Fruit fly (Drosophila melanogaster) whole organism: ENCODE results near the gene CG7607.

Experiments
- CG8478 ChIP-seq: fragments of >200 bp; optimal IDR thresholded peaks from 2 replicates; lab custom pipeline; 2018; ENCODE audit warnings: inconsistent platforms
- Dll ChIP-seq: fragments of >200 bp; optimal IDR thresholded peaks from 2 replicates; lab custom pipeline; 2017
- EcR ChIP-seq, 2 experiments: fragments of >200 bp; optimal IDR thresholded peaks; 2 replicates each; lab custom pipeline; 2017; ENCODE audit warnings: missing biosample characterization in 2 of 2, missing genetic modification characterization in 2 of 2, missing genetic modification reagents in 2 of 2
- pan ChIP-seq: fragments of >200 bp; optimal IDR thresholded peaks from 2 replicates; lab custom pipeline; 2017
- psq ChIP-seq: fragments of >200 bp; optimal IDR thresholded peaks from 2 replicates; lab custom pipeline; 2017
- usp ChIP-seq: fragments of >200 bp; optimal IDR thresholded peaks from 2 replicates; lab custom pipeline; 2017; ENCODE audit warnings: missing biosample characterization, missing genetic modification characterization, mixed read lengths

DNA sequence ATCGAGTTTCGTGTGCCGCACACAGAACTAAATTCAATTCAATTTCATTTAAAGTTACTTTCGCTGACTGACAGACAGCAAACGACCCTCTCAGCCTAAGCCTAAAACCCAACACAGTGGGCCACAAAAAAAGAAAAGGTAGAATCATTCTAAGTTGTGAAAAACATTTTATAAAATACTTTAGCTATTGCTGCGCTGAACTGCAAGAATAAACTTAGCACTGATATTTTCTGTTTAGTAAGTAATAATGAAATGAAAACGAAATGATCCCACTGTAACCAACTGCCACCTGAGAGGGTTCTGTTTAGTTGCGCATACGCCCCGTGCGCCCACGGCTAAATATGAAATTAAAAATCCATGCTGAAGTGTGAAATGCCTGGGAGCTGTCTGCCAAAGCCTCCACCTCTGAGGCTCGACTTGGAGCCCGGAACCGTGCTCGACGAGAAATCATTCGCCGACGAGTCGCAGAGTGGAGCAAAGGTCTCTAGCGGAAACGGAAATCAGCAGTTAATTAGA is 26.3 kb upstream of the CG7607 start, which contains the start of gene CG14142:
- TF ChIP-seq EcR (GFP tag; optimal IDR thresholded peaks at IDR 0.05; lab: Kevin White, UChicago) (no peak), CG8478 (lab: Kevin White, UChicago) (no peak), usp (GFP tag; lab: Kevin White, UChicago) (no peak), pan (no peak), Dll (lab: Kevin White, UChicago) (no peak), psq (lab: Kevin White, UChicago) (no peak)
